Fruit fly (Drosophila melanogaster) whole organism, embryonic: Measurements from ENCODE around the gene Cyp12a5.

Experiments
- ATbp ChIP-seq: fragments of 200-800 bp; sonication (Bioruptor generic); optimal IDR thresholded peaks from 2 replicates; lab custom pipeline; 2017; ENCODE audit warnings: missing biosample characterization, mild to moderate bottlenecking, missing genetic modification characterization, missing genetic modification reagents
- CG11247 ChIP-seq: fragments of 200-800 bp; sonication (Bioruptor generic); IDR thresholded peaks from 2 replicates; pipeline ENCODE4 v1.3.6; 2022; ENCODE audit warnings: missing biosample characterization, missing genetic modification characterization
- CG11560 ChIP-seq: fragments of 200-800 bp; sonication (Bioruptor generic); IDR thresholded peaks from 3 replicates; pipeline ENCODE4 v1.3.6; 2022; ENCODE audit warnings: missing biosample characterization, missing genetic modification characterization
- CG16815 ChIP-seq: fragments of 200-800 bp; sonication (Bioruptor generic); optimal IDR thresholded peaks from 3 replicates; lab custom pipeline; 2017; ENCODE audit warnings: missing biosample characterization, mild to moderate bottlenecking, missing genetic modification characterization
- CG2875 ChIP-seq: fragments of 200-800 bp; sonication (Bioruptor generic); optimal IDR thresholded peaks from 2 replicates; lab custom pipeline; 2017; ENCODE audit warnings: missing biosample characterization, mild to moderate bottlenecking, missing genetic modification characterization, missing genetic modification reagents
- CG32767 ChIP-seq: fragments of 200-800 bp; sonication (Bioruptor generic); IDR thresholded peaks from 2 replicates; pipeline ENCODE4 v1.3.6; 2022; ENCODE audit warnings: missing biosample characterization, missing genetic modification characterization
- CG3281 ChIP-seq: fragments of 200-800 bp; sonication (Bioruptor generic); optimal IDR thresholded peaks from 3 replicates; lab custom pipeline; 2017; ENCODE audit warnings: missing biosample characterization, mild to moderate bottlenecking, missing genetic modification characterization
- CG34224 ChIP-seq: fragments of 200-800 bp; sonication (Bioruptor generic); IDR thresholded peaks from 3 replicates; pipeline ENCODE4 v1.3.6; 2022; ENCODE audit warnings: missing biosample characterization, missing genetic modification characterization; ENCODE audit not compliant: partially characterized antibody
- CG4404 ChIP-seq: fragments of 200-800 bp; sonication (Bioruptor generic); IDR thresholded peaks from 2 replicates; pipeline ENCODE4 v1.3.6; 2022; ENCODE audit warnings: missing biosample characterization, missing genetic modification characterization
- CG4820 ChIP-seq: fragments of 200-800 bp; sonication (Bioruptor generic); optimal IDR thresholded peaks from 3 replicates; lab custom pipeline; 2016; ENCODE audit warnings: missing biosample characterization, missing genetic modification characterization
- CG4854 ChIP-seq: fragments of 200-800 bp; sonication (Bioruptor generic); optimal IDR thresholded peaks from 2 replicates; lab custom pipeline; 2016; ENCODE audit warnings: missing biosample characterization, missing genetic modification characterization, inconsistent platforms
- CG6272 ChIP-seq: fragments of 200-800 bp; sonication (Bioruptor generic); IDR thresholded peaks from 2 replicates; pipeline ENCODE4 v1.3.6; 2022; ENCODE audit warnings: missing biosample characterization, missing genetic modification characterization
- CG9727 ChIP-seq: fragments of 200-800 bp; sonication (Bioruptor generic); optimal IDR thresholded peaks from 3 replicates; lab custom pipeline; 2017; ENCODE audit warnings: missing biosample characterization, mild to moderate bottlenecking, missing genetic modification characterization
- CG9817 ChIP-seq: fragments of 200-800 bp; sonication (Bioruptor generic); optimal IDR thresholded peaks from 2 replicates; lab custom pipeline; 2018; ENCODE audit warnings: missing biosample characterization, mild to moderate bottlenecking, missing genetic modification characterization, moderate library complexity
- CkIIα-i1 ChIP-seq: fragments of 200-800 bp; sonication (Bioruptor generic); IDR thresholded peaks from 2 replicates; pipeline ENCODE4 v1.3.6; 2022; ENCODE audit warnings: missing biosample characterization, missing genetic modification characterization
- D ChIP-seq, 2 experiments: fragments of 200-800 bp in 1 of 2; fragments of >200 bp in 1 of 2; sonication (Bioruptor generic) in 1 of 2; optimal IDR thresholded peaks; 2 replicates in 1 of 2; 3 replicates in 1 of 2; lab custom pipeline; 2017; ENCODE audit warnings: mild to moderate bottlenecking in 1 of 2, missing biosample characterization in 1 of 2, missing genetic modification characterization in 1 of 2, missing genetic modification reagents in 1 of 2
- Dfd ChIP-seq, 2 experiments: fragments of >200 bp; optimal IDR thresholded peaks; 2 replicates each; lab custom pipeline; 2017; ENCODE audit warnings: missing biosample characterization in 2 of 2, missing genetic modification characterization in 2 of 2
- Doc2 ChIP-seq: fragments of 200-800 bp; sonication (Bioruptor generic); IDR thresholded peaks from 2 replicates; pipeline ENCODE4 v1.3.6; 2022; ENCODE audit warnings: missing biosample characterization, missing genetic modification characterization
- H15 ChIP-seq: fragments of 200-800 bp; sonication (Bioruptor generic); IDR thresholded peaks from 3 replicates; pipeline ENCODE4 v1.3.6; 2022; ENCODE audit warnings: missing biosample characterization, missing genetic modification characterization
- HLH54F ChIP-seq: fragments of 200-800 bp; sonication (Bioruptor generic); optimal IDR thresholded peaks from 3 replicates; lab custom pipeline; 2016; ENCODE audit warnings: missing biosample characterization, missing genetic modification characterization
- Hmx ChIP-seq: fragments of 200-800 bp; sonication (Bioruptor generic); optimal IDR thresholded peaks from 2 replicates; lab custom pipeline; 2016; ENCODE audit warnings: missing biosample characterization, missing genetic modification characterization
- Lim3 ChIP-seq: fragments of 200-800 bp; sonication (Bioruptor generic); IDR thresholded peaks from 2 replicates; pipeline ENCODE4 v1.3.6; 2022; ENCODE audit warnings: missing biosample characterization, missing genetic modification characterization
- Meics ChIP-seq: fragments of 200-800 bp; sonication (Bioruptor generic); optimal IDR thresholded peaks from 2 replicates; lab custom pipeline; 2017; ENCODE audit warnings: missing biosample characterization, mild to moderate bottlenecking, missing genetic modification characterization
- Myb ChIP-seq: fragments of 200-800 bp; sonication (Bioruptor generic); optimal IDR thresholded peaks from 2 replicates; lab custom pipeline; 2016; ENCODE audit warnings: missing biosample characterization, missing genetic modification characterization
- NC2α ChIP-seq: fragments of 200-800 bp; sonication (Bioruptor generic); optimal IDR thresholded peaks from 2 replicates; lab custom pipeline; 2016; ENCODE audit warnings: missing biosample characterization, missing genetic modification characterization
- NfI ChIP-seq: fragments of 200-800 bp; sonication (Bioruptor generic); optimal IDR thresholded peaks from 3 replicates; lab custom pipeline; 2018; ENCODE audit warnings: missing biosample characterization, mild to moderate bottlenecking, missing genetic modification characterization, moderate library complexity
- Ravus ChIP-seq: fragments of 200-800 bp; sonication (Bioruptor generic); IDR thresholded peaks from 2 replicates; pipeline ENCODE4 v1.3.6; 2022; ENCODE audit warnings: missing biosample characterization, missing genetic modification characterization
- Six4 ChIP-seq: fragments of 200-800 bp; sonication (Bioruptor generic); optimal IDR thresholded peaks from 2 replicates; lab custom pipeline; 2016; ENCODE audit warnings: missing biosample characterization, missing genetic modification characterization
- Sox100B ChIP-seq: fragments of 200-800 bp; sonication (Bioruptor generic); optimal IDR thresholded peaks from 3 replicates; lab custom pipeline; 2018; ENCODE audit warnings: missing biosample characterization, mild to moderate bottlenecking, missing genetic modification characterization
- Sox102F ChIP-seq: fragments of 200-800 bp; sonication (Bioruptor generic); optimal IDR thresholded peaks from 2 replicates; lab custom pipeline; 2018; ENCODE audit warnings: missing biosample characterization, mild to moderate bottlenecking, missing genetic modification characterization, moderate library complexity
- Sry-δ ChIP-seq: fragments of 200-800 bp; sonication (Bioruptor generic); optimal IDR thresholded peaks from 2 replicates; lab custom pipeline; 2016; ENCODE audit warnings: missing biosample characterization, missing genetic modification characterization
- Usf ChIP-seq: fragments of 200-800 bp; sonication (Bioruptor generic); optimal IDR thresholded peaks from 2 replicates; lab custom pipeline; 2017; ENCODE audit warnings: missing genotype, missing biosample characterization, missing genetic modification characterization
- ab ChIP-seq: fragments of 200-800 bp; sonication (Bioruptor generic); optimal IDR thresholded peaks from 2 replicates; lab custom pipeline; 2016; ENCODE audit warnings: missing biosample characterization, missing genetic modification characterization
- ap ChIP-seq: fragments of 200-800 bp; sonication (Bioruptor generic); IDR thresholded peaks from 2 replicates; pipeline ENCODE4 v1.3.6; 2022; ENCODE audit warnings: missing biosample characterization, missing genetic modification characterization
- bsh ChIP-seq, 2 experiments: fragments of 200-800 bp; sonication (Bioruptor generic); optimal IDR thresholded peaks; 2 replicates each; lab custom pipeline; 2017 to 2018; ENCODE audit warnings: mild to moderate bottlenecking in 2 of 2, missing biosample characterization in 2 of 2, missing genetic modification characterization in 2 of 2, moderate library complexity in 1 of 2
- btn ChIP-seq: fragments of 200-800 bp; sonication (Bioruptor generic); optimal IDR thresholded peaks from 2 replicates; lab custom pipeline; 2016; ENCODE audit warnings: missing biosample characterization, missing genetic modification characterization
- dpn ChIP-seq, 2 experiments: fragments of 200-800 bp; sonication (Bioruptor generic); optimal IDR thresholded peaks; 3 replicates each; lab custom pipeline; 2016; ENCODE audit warnings: missing biosample characterization in 2 of 2, missing genetic modification characterization in 2 of 2
- her ChIP-seq: fragments of 200-800 bp; sonication (Bioruptor generic); optimal IDR thresholded peaks from 2 replicates; lab custom pipeline; 2016; ENCODE audit warnings: missing biosample characterization, missing genetic modification characterization
- hth ChIP-seq: fragments of >200 bp; optimal IDR thresholded peaks from 2 replicates; lab custom pipeline; 2017; ENCODE audit warnings: inconsistent platforms
- ind ChIP-seq: fragments of 200-800 bp; sonication (Bioruptor generic); optimal IDR thresholded peaks from 3 replicates; lab custom pipeline; 2016; ENCODE audit warnings: missing biosample characterization, missing genetic modification characterization
- lbe ChIP-seq: fragments of 200-800 bp; sonication (Bioruptor generic); optimal IDR thresholded peaks from 2 replicates; lab custom pipeline; 2016; ENCODE audit warnings: missing biosample characterization, mild to moderate bottlenecking, missing genetic modification characterization
- lola ChIP-seq, 3 experiments: fragments of >200 bp in 2 of 3; fragments of 200-800 bp in 1 of 3; sonication (Bioruptor generic) in 1 of 3; optimal IDR thresholded peaks; 2 replicates each; lab custom pipeline; 2017 to 2019; ENCODE audit warnings: missing biosample characterization in 3 of 3, missing genetic modification characterization in 3 of 3, mild to moderate bottlenecking in 1 of 3, moderate library complexity in 1 of 3
- pnt ChIP-seq: fragments of 200-800 bp; sonication (Bioruptor generic); optimal IDR thresholded peaks from 3 replicates; lab custom pipeline; 2016; ENCODE audit warnings: missing biosample characterization, missing genetic modification characterization
- pum ChIP-seq: fragments of 200-800 bp; sonication (Bioruptor generic); optimal IDR thresholded peaks from 2 replicates; lab custom pipeline; 2016; ENCODE audit warnings: missing biosample characterization, missing genetic modification characterization
- sens-2 ChIP-seq: fragments of 200-800 bp; sonication (Bioruptor generic); IDR thresholded peaks from 2 replicates; pipeline ENCODE4 v1.3.6; 2022; ENCODE audit warnings: missing biosample characterization, missing genetic modification characterization
- slbo ChIP-seq: fragments of 200-800 bp; sonication (Bioruptor generic); IDR thresholded peaks from 2 replicates; pipeline ENCODE4 v1.3.6; 2022; ENCODE audit warnings: missing biosample characterization, missing genetic modification characterization
- tin ChIP-seq: fragments of 200-800 bp; sonication (Bioruptor generic); optimal IDR thresholded peaks from 3 replicates; lab custom pipeline; 2016; ENCODE audit warnings: missing biosample characterization, missing genetic modification characterization
- tll ChIP-seq, 2 experiments: fragments of 200-800 bp in 1 of 2; fragments of >200 bp in 1 of 2; sonication (Bioruptor generic) in 1 of 2; optimal IDR thresholded peaks; 2 replicates each; lab custom pipeline; 2017 to 2019; ENCODE audit warnings: missing biosample characterization in 2 of 2, missing genetic modification characterization in 2 of 2, mild to moderate bottlenecking in 1 of 2, moderate library complexity in 1 of 2
- tx ChIP-seq: fragments of 200-800 bp; sonication (Bioruptor generic); optimal IDR thresholded peaks from 2 replicates; lab custom pipeline; 2016; ENCODE audit warnings: missing biosample characterization, missing genetic modification characterization
- zen ChIP-seq: fragments of 200-800 bp; sonication (Bioruptor generic); optimal IDR thresholded peaks from 3 replicates; lab custom pipeline; 2018; ENCODE audit warnings: missing biosample characterization, mild to moderate bottlenecking, missing genetic modification characterization, moderate library complexity

Cyp12a5 gene

DNA sequence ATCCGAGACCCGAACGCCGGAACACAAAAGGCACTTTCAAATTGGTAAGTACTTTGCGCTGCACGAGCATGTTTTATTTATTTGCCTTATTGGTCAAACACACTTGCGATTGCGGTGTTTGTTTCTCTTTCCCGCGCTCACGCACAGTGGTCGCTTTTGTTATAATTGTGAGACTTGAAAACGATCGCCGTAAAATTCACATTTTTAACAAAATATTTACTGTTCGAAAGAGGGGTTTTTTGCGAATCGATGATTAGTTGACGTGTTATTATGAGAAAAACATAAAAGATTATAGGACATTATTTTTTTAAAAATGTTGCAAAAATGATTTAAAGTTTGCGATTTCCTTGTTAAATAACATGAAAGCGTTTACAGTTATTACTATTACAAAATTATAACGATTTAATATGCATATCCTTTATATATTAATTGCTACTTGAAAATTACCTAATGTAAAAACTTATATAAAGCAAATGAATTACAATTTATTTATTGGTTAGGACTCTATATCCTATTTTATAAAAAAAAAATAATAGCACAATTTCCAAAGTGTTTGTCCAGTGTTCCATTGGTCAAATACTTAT, 32.5 kb downstream of the Cyp12a5 start (continued):
- TF ChIP-seq tin (GFP tag; lab: Kevin White, UChicago) = no peak
- peak in 1 of 3 experiments; percentile 41 for TF ChIP-seq lola (GFP tag; optimal IDR thresholded peaks at IDR 0.05; lab: Kevin White, UChicago)
- no peak for TF ChIP-seq Ravus (GFP tag; lab: Robert Waterston, UW)
- TF ChIP-seq Sry-δ (GFP tag; lab: Kevin White, UChicago) = no peak
- TF ChIP-seq CG34224 (GFP tag; lab: Robert Waterston, UW) = no peak
- peak; percentile 28 for TF ChIP-seq HLH54F (GFP tag; lab: Kevin White, UChicago)
- 0 out of 3 replicates have a peak, but pooled peaks have one; percentile 54 for TF ChIP-seq H15 (GFP tag; lab: Robert Waterston, UW)
- no peak for TF ChIP-seq Lim3 (GFP tag; lab: Robert Waterston, UW)
- TF ChIP-seq ind = peak; percentile 26
- no peak for TF ChIP-seq CG6272 (GFP tag; lab: Robert Waterston, UW)
- no peak for TF ChIP-seq CG2875 (GFP tag; lab: Kevin White, UChicago)
- peak in 1 of 2 experiments; percentile 27 for TF ChIP-seq bsh (GFP tag; optimal IDR thresholded peaks at IDR 0.05; lab: Kevin White, UChicago)
- peak in 1 of 2 experiments; percentile 35 for TF ChIP-seq dpn (GFP tag; optimal IDR thresholded peaks at IDR 0.05; lab: Kevin White, UChicago)
- no peak for TF ChIP-seq zen (tag; lab: Kevin White, UChicago)
- peak; percentile 22 for TF ChIP-seq ATbp (GFP tag; lab: Kevin White, UChicago)
- TF ChIP-seq Sox102F (GFP tag; lab: Kevin White, UChicago) = peak; percentile 45
- TF ChIP-seq ap (GFP tag; lab: Robert Waterston, UW) = no peak
- TF ChIP-seq hth = no peak
- peak; percentile 12 for TF ChIP-seq tx (GFP tag; lab: Kevin White, UChicago)
- no peak for TF ChIP-seq ab (GFP tag; lab: Kevin White, UChicago)
- no peak for TF ChIP-seq CG11560
- peak; percentile 31; the same call in 1 of the 2 replicates for TF ChIP-seq slbo (GFP tag; lab: Robert Waterston, UW)
- TF ChIP-seq her (GFP tag; lab: Kevin White, UChicago) = no peak
- TF ChIP-seq Dfd (GFP tag; optimal IDR thresholded peaks at IDR 0.05; lab: Kevin White, UChicago) = no peak
- no peak for TF ChIP-seq Doc2 (GFP tag; lab: Robert Waterston, UW)
- no peak for TF ChIP-seq pum (GFP tag; lab: Kevin White, UChicago)
- TF ChIP-seq CG4404 = no peak
- no peak for TF ChIP-seq btn (GFP tag; lab: Kevin White, UChicago)
- TF ChIP-seq tll (GFP tag; optimal IDR thresholded peaks at IDR 0.05; lab: Kevin White, UChicago) = no peak
- TF ChIP-seq Sox100B = peak; percentile 56
- TF ChIP-seq Meics (GFP tag; lab: Kevin White, UChicago) = peak; percentile 66
- no peak for TF ChIP-seq CG11247 (GFP tag; lab: Robert Waterston, UW)
- no peak for TF ChIP-seq CkIIα-i1 (GFP tag; lab: Robert Waterston, UW)
- no peak for TF ChIP-seq CG9817 (tag; lab: Kevin White, UChicago)
- no peak for TF ChIP-seq CG4854 (GFP tag; lab: Kevin White, UChicago)
- TF ChIP-seq pnt (GFP tag; lab: Kevin White, UChicago) = no peak
- no peak for TF ChIP-seq CG4820 (GFP tag; lab: Kevin White, UChicago)
- no peak for TF ChIP-seq Hmx (GFP tag; lab: Kevin White, UChicago)
- TF ChIP-seq sens-2 (GFP tag; lab: Robert Waterston, UW) = no peak
- peak; percentile 42 for TF ChIP-seq NfI
- TF ChIP-seq lbe = no peak
- no peak for TF ChIP-seq D (optimal IDR thresholded peaks at IDR 0.05; lab: Kevin White, UChicago)
- no peak for TF ChIP-seq D (GFP tag; optimal IDR thresholded peaks at IDR 0.05; lab: Kevin White, UChicago)
- TF ChIP-seq Usf (GFP tag; lab: Kevin White, UChicago) = peak; percentile 24
- peak; percentile 46 for TF ChIP-seq CG9727
- peak; percentile 27 for TF ChIP-seq NC2α
- no peak for TF ChIP-seq Myb
- TF ChIP-seq CG32767 (GFP tag; lab: Robert Waterston, UW) = 0 out of 2 replicates have a peak, but pooled peaks have one; percentile 17
- TF ChIP-seq CG3281 (GFP tag; lab: Kevin White, UChicago) = peak; percentile 64
- TF ChIP-seq CG16815 (GFP tag; lab: Kevin White, UChicago) = peak; percentile 38
- TF ChIP-seq Six4 (GFP tag; lab: Kevin White, UChicago) = no peak
